Worm (Caenorhabditis elegans) whole organism, L2 larva: Measurements from ENCODE around the gene hrg-5.
"Not testable (repeated sequence)": the region's sequence is repeated elsewhere in the genome, so short reads cannot be mapped to it uniquely, and the experiment has no call there.

Experiments
- R02D3.7 ChIP-seq: fragments of 150-350 bp; optimal IDR thresholded peaks from 2 replicates; lab custom pipeline; 2014; ENCODE audit warnings: missing biosample characterization, missing genetic modification characterization
- ama-1 ChIP-seq: fragments of 150-350 bp; optimal IDR thresholded peaks from 2 replicates; lab custom pipeline; 2018; ENCODE audit warnings: inconsistent platforms
- ceh-16 ChIP-seq: fragments of 150-350 bp; optimal IDR thresholded peaks from 2 replicates; lab custom pipeline; 2014; ENCODE audit warnings: missing biosample characterization, missing genetic modification characterization
- egl-27 ChIP-seq: sonication (generic microtip); optimal IDR thresholded peaks from 3 replicates; lab custom pipeline; 2017; ENCODE audit warnings: missing biosample characterization, missing genetic modification reagents, missing genetic modification characterization
- nhr-23 ChIP-seq: fragments of 150-350 bp; optimal IDR thresholded peaks from 2 replicates; lab custom pipeline; 2014; ENCODE audit warnings: missing biosample characterization, missing genetic modification reagents, missing genetic modification characterization
- nhr-237 ChIP-seq: fragments of 150-350 bp; optimal IDR thresholded peaks from 2 replicates; lab custom pipeline; 2014; ENCODE audit warnings: missing biosample characterization, missing genetic modification characterization

DNA sequence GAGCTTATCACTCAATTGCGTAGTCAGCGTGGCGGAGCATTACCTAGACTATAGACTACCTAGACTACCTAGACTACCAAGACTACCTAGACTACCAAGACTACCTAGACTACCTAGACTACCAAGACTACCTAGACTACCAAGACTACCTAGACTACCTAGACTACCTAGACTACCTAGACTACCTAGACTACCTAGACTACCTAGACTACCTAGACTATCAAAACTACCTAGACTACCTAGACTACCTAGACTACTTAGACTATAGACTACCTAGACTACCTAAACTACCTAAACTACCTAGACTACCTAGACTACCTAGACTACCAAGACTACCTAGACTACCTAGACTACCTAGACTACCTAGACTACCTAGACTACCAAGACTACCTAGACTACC lies 41.7 kb upstream of the hrg-5 start:
- TF ChIP-seq nhr-23; egl-27; ceh-16; R02D3.7 (tag; lab: Kevin White, UChicago); ama-1 (lab: Kevin White, UChicago): not testable (repeated sequence)
- peak; percentile 76 for TF ChIP-seq nhr-237 (tag; lab: Kevin White, UChicago)
